Fruit fly (Drosophila melanogaster): ENCODE results near the gene CG14989.

The CG14989 gene

dm6 chr3L:4087281-4087680 is at the start of gene CG14989:
Gene CG14989 (plus strand): TSS chr3L:4087581.
- TF ChIP-seq Pif1B (GFP tag; optimal IDR thresholded peaks at IDR 0.05) (no peak), CG34367 (tag; optimal IDR thresholded peaks at IDR 0.05) (no peak), CG17806 (tag; optimal IDR thresholded peaks at IDR 0.05) (no peak), fd96Ca (GFP tag; IDR thresholded peaks at IDR 0.05) (no peak), CG14655 (GFP tag; optimal IDR thresholded peaks at IDR 0.05) (no peak), CG8301 (tag; optimal IDR thresholded peaks at IDR 0.05) (no peak), Snoo (tag; optimal IDR thresholded peaks at IDR 0.05) (no peak), rn (GFP tag; IDR thresholded peaks at IDR 0.05) (no peak)

dm6 chr3L:4040247-4040925 is 47.0 kb upstream of the CG14989 start, which contains the start of the genes CG11593 and Rcd5:
Gene CG11593 (minus strand): TSS chr3L:4040482.
Gene Rcd5 (plus strand): TSS chr3L:4040529.
- TF ChIP-seq fd96Ca (GFP tag; IDR thresholded peaks at IDR 0.05) (peak; percentile 77), Ets98B (GFP tag; IDR thresholded peaks at IDR 0.05) (no peak; the same call in 1 of the 2 replicates), CG12605 (GFP tag; IDR thresholded peaks at IDR 0.05) (no peak), rn (GFP tag; IDR thresholded peaks at IDR 0.05) (peak; percentile 70), CG32121 (GFP tag; IDR thresholded peaks at IDR 0.05) (peak; percentile 62), CG14655 (GFP tag; optimal IDR thresholded peaks at IDR 0.05) (no peak), CG34367 (tag; optimal IDR thresholded peaks at IDR 0.05) (peak; percentile 8), CG9948 (tag; optimal IDR thresholded peaks at IDR 0.05) (no peak), CG8159 (tag; optimal IDR thresholded peaks at IDR 0.05) (no peak), Pif1B (GFP tag; optimal IDR thresholded peaks at IDR 0.05) (no peak), gl (tag; optimal IDR thresholded peaks at IDR 0.05) (no peak), CG4496 (GFP tag; IDR thresholded peaks at IDR 0.05) (peak; percentile 75)

dm6 chr3L:4044497-4044896 is 42.9 kb upstream of the CG14989 start:
- TF ChIP-seq gl (tag; optimal IDR thresholded peaks at IDR 0.05) (no peak), CG14655 (GFP tag; optimal IDR thresholded peaks at IDR 0.05) (no peak), CG34367 (tag; optimal IDR thresholded peaks at IDR 0.05) (no peak), CG4496 (GFP tag; IDR thresholded peaks at IDR 0.05) (no peak), CG17806 (tag; optimal IDR thresholded peaks at IDR 0.05) (no peak), CG9948 (tag; optimal IDR thresholded peaks at IDR 0.05) (no peak), EcR (GFP tag; optimal IDR thresholded peaks at IDR 0.05) (no peak), CG32121 (GFP tag; IDR thresholded peaks at IDR 0.05) (no peak), CG8159 (tag; optimal IDR thresholded peaks at IDR 0.05) (no peak), D1 (tag; optimal IDR thresholded peaks at IDR 0.05) (no peak), Snoo (tag; optimal IDR thresholded peaks at IDR 0.05) (no peak), Ets98B (GFP tag; IDR thresholded peaks at IDR 0.05) (no peak), CG8301 (tag; optimal IDR thresholded peaks at IDR 0.05) (no peak), CG12605 (GFP tag; IDR thresholded peaks at IDR 0.05) (no peak), fd96Ca (GFP tag; IDR thresholded peaks at IDR 0.05) (no peak), CG15710 (tag; optimal IDR thresholded peaks at IDR 0.05) (no peak), CG10348 (GFP tag; IDR thresholded peaks at IDR 0.05) (no peak), Pif1B (GFP tag; optimal IDR thresholded peaks at IDR 0.05) (no peak), rn (GFP tag; IDR thresholded peaks at IDR 0.05) (no peak)

- no peak for TF ChIP-seq CG12605 (GFP tag; IDR thresholded peaks at IDR 0.05)
- no peak for TF ChIP-seq CG13204 (GFP tag; optimal IDR thresholded peaks at IDR 0.05)
- no peak for TF ChIP-seq Pif1B (GFP tag; optimal IDR thresholded peaks at IDR 0.05)
- TF ChIP-seq CG8159 (tag; optimal IDR thresholded peaks at IDR 0.05), result no peak
- TF ChIP-seq EcR (GFP tag; optimal IDR thresholded peaks at IDR 0.05), result no peak
- no peak for TF ChIP-seq Ets98B (GFP tag; IDR thresholded peaks at IDR 0.05)
- TF ChIP-seq CG14655 (GFP tag; optimal IDR thresholded peaks at IDR 0.05), result no peak
- TF ChIP-seq CG32121 (GFP tag; IDR thresholded peaks at IDR 0.05), result no peak
- TF ChIP-seq fd96Ca (GFP tag; IDR thresholded peaks at IDR 0.05), result no peak
- TF ChIP-seq CG8301 (tag; optimal IDR thresholded peaks at IDR 0.05), result no peak
- no peak for TF ChIP-seq gl (tag; optimal IDR thresholded peaks at IDR 0.05)
Measured at dm6 chr3L:4046289-4046688, 41.1 kb upstream of the CG14989 start, which contains the start of gene CG1136. Gene CG1136 (plus strand): TSS chr3L:4046596.

dm6 chr3L:4047635-4048034 is 39.7 kb upstream of the CG14989 start, which contains the start of gene Dpy-30L2:
Gene Dpy-30L2 (minus strand): TSS chr3L:4047735.
- TF ChIP-seq CG13204 (GFP tag; optimal IDR thresholded peaks at IDR 0.05) (no peak), Pif1B (GFP tag; optimal IDR thresholded peaks at IDR 0.05) (no peak), CG9948 (tag; optimal IDR thresholded peaks at IDR 0.05) (no peak), Pif1A (GFP tag; optimal IDR thresholded peaks at IDR 0.05) (no peak)

dm6 chr3L:4049082-4049481 is 38.3 kb upstream of the CG14989 start:
- TF ChIP-seq fd96Ca (GFP tag; IDR thresholded peaks at IDR 0.05) (no peak), CG14655 (GFP tag; optimal IDR thresholded peaks at IDR 0.05) (no peak), CG15710 (tag; optimal IDR thresholded peaks at IDR 0.05) (no peak), D1 (tag; optimal IDR thresholded peaks at IDR 0.05) (no peak), CG32121 (GFP tag; IDR thresholded peaks at IDR 0.05) (no peak), EcR (GFP tag; optimal IDR thresholded peaks at IDR 0.05) (no peak), CG4496 (GFP tag; IDR thresholded peaks at IDR 0.05) (no peak)

All from whole organism, pupa.